Fruit fly (Drosophila melanogaster): ENCODE measurements around the gene mRpL1.

Gene mRpL1

dm6 chr3R:8349449-8350115 is 48.3 kb downstream of the mRpL1 start, which contains the start of gene Atg13 (continued):
- TF ChIP-seq fd96Cb (tag; optimal IDR thresholded peaks at IDR 0.05) (no peak), run (tag; optimal IDR thresholded peaks at IDR 0.05) (no peak), oc (tag; optimal IDR thresholded peaks at IDR 0.05) (no peak), lilli (GFP tag; optimal IDR thresholded peaks at IDR 0.05) (peak; percentile 27), CG4424 (GFP tag; optimal IDR thresholded peaks at IDR 0.05) (peak; percentile 23), dati (GFP tag; IDR thresholded peaks at IDR 0.05) (no peak), crc (GFP tag; optimal IDR thresholded peaks at IDR 0.05) (no peak), Atf-2 (GFP tag; optimal IDR thresholded peaks at IDR 0.05) (no peak), Doc2 (GFP tag; IDR thresholded peaks at IDR 0.05) (no peak), bcd (GFP tag; optimal IDR thresholded peaks at IDR 0.05) (no peak), lab (GFP tag; optimal IDR thresholded peaks at IDR 0.05) (no peak), ATbp (GFP tag; optimal IDR thresholded peaks at IDR 0.05) (no peak), CG8388 (GFP tag; optimal IDR thresholded peaks at IDR 0.05) (no peak), Ssrp (tag; optimal IDR thresholded peaks at IDR 0.05) (peak; percentile 33), Med (GFP tag) (peak; percentile 75), Pdp1 (GFP tag; optimal IDR thresholded peaks at IDR 0.05) (peak in 1 of 2 experiments; percentile 9), Poxn (GFP tag; IDR thresholded peaks at IDR 0.05) (no peak), stwl (tag; optimal IDR thresholded peaks at IDR 0.05) (peak; percentile 25), row (GFP tag; IDR thresholded peaks at IDR 0.05) (peak; percentile 82), HLHmδ (GFP tag; optimal IDR thresholded peaks at IDR 0.05) (peak; percentile 45), CG30403 (GFP tag; optimal IDR thresholded peaks at IDR 0.05) (peak; percentile 65), CG6765 (GFP tag; optimal IDR thresholded peaks at IDR 0.05) (no peak), tx (GFP tag; optimal IDR thresholded peaks at IDR 0.05) (no peak), Dek (tag; optimal IDR thresholded peaks at IDR 0.05) (no peak), Taf1 (GFP tag; IDR thresholded peaks at IDR 0.05) (no peak), so (GFP tag; IDR thresholded peaks at IDR 0.05) (no peak), Jarid2 (GFP tag; optimal IDR thresholded peaks at IDR 0.05) (no peak), Trl (optimal IDR thresholded peaks at IDR 0.05) (no peak), Trl (GFP tag; optimal IDR thresholded peaks at IDR 0.05) (no peak), al (GFP tag; IDR thresholded peaks at IDR 0.05) (no peak), CG15011 (GFP tag; optimal IDR thresholded peaks at IDR 0.05) (no peak), zfh2 (GFP tag; optimal IDR thresholded peaks at IDR 0.05) (peak; percentile 5), CG7786 (GFP tag; optimal IDR thresholded peaks at IDR 0.05) (no peak), dpn (GFP tag; optimal IDR thresholded peaks at IDR 0.05) (peak in 1 of 2 experiments; percentile 16), az2 (GFP tag; optimal IDR thresholded peaks at IDR 0.05) (peak; percentile 16), Optix (GFP tag; IDR thresholded peaks at IDR 0.05) (no peak), Usf (GFP tag; optimal IDR thresholded peaks at IDR 0.05) (peak; percentile 43), salm (tag; optimal IDR thresholded peaks at IDR 0.05) (no peak), her (GFP tag; optimal IDR thresholded peaks at IDR 0.05) (no peak), E2f2 (GFP tag; IDR thresholded peaks at IDR 0.05) (no peak; the same call in 1 of the 2 replicates), Bdp1 (GFP tag; optimal IDR thresholded peaks at IDR 0.05) (no peak), yki (optimal IDR thresholded peaks at IDR 0.05) (no peak), CG14667 (GFP tag; IDR thresholded peaks at IDR 0.05) (no peak), CG15269 (tag; optimal IDR thresholded peaks at IDR 0.05) (no peak), HmgZ (tag; optimal IDR thresholded peaks at IDR 0.05) (no peak), Tbp (GFP tag; optimal IDR thresholded peaks at IDR 0.05) (no peak), hkb (optimal IDR thresholded peaks at IDR 0.05) (peak; percentile 62), hkb (GFP tag; IDR thresholded peaks at IDR 0.05) (0 out of 2 replicates have a peak, but pooled peaks have one; percentile 11), CG18764 (GFP tag; optimal IDR thresholded peaks at IDR 0.05) (no peak), CG15479 (GFP tag; optimal IDR thresholded peaks at IDR 0.05) (no peak), grau (tag; optimal IDR thresholded peaks at IDR 0.05) (peak; percentile 46), Mad (GFP tag; optimal IDR thresholded peaks at IDR 0.05) (peak; percentile 30)
